Worm (Caenorhabditis elegans): Measurements from ENCODE around the gene srh-281.

DNA sequence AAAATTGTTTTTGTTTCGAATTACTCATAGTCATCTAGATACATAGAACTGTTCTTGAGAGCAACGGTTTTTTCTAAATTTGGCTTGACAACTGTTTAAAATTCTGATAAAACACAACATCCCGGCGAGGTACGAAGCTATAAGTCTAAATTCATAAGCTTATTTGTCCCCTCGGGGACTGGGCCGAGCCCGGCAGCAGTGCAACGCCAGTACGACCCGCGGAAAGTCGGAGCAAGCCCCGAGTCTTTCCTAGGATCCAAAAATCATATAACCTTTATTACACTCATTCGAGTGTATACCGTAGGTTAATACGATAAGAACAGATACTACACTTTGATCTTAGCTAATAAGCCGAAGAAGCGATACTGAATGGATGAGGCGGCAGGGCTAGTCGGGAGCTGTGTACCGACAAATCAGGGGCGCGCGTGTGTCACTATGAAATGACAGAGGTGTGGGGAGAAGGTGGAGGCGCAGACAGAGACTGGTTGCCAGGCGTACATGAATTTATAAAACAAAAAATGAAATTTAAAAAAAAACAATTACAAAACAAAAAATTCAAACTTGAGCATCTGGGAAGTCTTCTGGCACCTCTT lies 35.0 kb downstream of the srh-281 start:
- TF ChIP-seq ama-1 (optimal IDR thresholded peaks at IDR 0.05) (no peak), scrt-1 (GFP tag; IDR thresholded peaks at IDR 0.05) (no peak), ets-7 (tag; optimal IDR thresholded peaks at IDR 0.05) (no peak), ceh-13 (GFP tag; optimal IDR thresholded peaks at IDR 0.05) (no peak), B0310.2 (tag; optimal IDR thresholded peaks at IDR 0.05) (no peak), hmg-4 (GFP tag; optimal IDR thresholded peaks at IDR 0.05) (no peak), tra-4 (tag; optimal IDR thresholded peaks at IDR 0.05) (no peak), flt-1 (GFP tag; IDR thresholded peaks at IDR 0.05) (no peak), sea-1 (GFP tag; conservative IDR thresholded peaks at IDR 0.05) (no peak), tbx-11 (GFP tag; IDR thresholded peaks at IDR 0.05) (no peak), pes-1 (GFP tag; IDR thresholded peaks at IDR 0.05) (no peak), hmbx-1 (tag; optimal IDR thresholded peaks at IDR 0.05) (no peak), ceh-36 (tag; optimal IDR thresholded peaks at IDR 0.05) (no peak)

Measured in whole organism, early embryonic.